In the genomic region with DNA sequence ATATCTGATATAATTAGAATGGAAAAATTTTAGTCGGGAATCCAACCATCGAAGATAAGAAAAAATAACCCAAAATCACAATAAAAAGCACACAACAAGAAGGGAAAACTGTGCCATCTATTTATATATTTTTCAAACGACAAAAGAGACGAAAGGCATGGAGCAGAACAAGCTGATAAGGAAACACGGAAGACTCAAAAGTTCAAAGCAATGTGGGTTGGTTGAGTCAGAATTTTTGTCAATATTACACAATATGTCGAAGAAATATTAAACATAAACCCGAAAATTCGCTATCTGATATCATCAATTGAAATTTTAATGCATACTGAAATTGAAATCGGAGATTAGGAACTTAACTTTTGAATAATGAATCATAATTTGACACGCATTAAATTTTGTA, we compare ENCODE assay signal across 6 worm cellular contexts.
TF ChIP-seq lines count a peak whose summit lies in the region.

A gene (minus strand): TSS at position 227 of the 400 bp plus-strand sequence.

TF ChIP-seq in whole organism, L1 larva, 84 proteins besides CTCF, POLR2A, EP300 and RAD21:
- TF ChIP-seq zip-4 (GFP tag; optimal IDR thresholded peaks at IDR 0.05; lab: Kevin White, UChicago) (no peak), elt-2 (tag; optimal IDR thresholded peaks at IDR 0.05; lab: Kevin White, UChicago) (peak; percentile 78), swsn-7 (tag; optimal IDR thresholded peaks at IDR 0.05; lab: Kevin White, UChicago) (no peak), skn-1 (tag; optimal IDR thresholded peaks at IDR 0.05; lab: Kevin White, UChicago) (no peak), pax-3 (tag; optimal IDR thresholded peaks at IDR 0.05; lab: Kevin White, UChicago) (peak; percentile 55), unc-62 (GFP tag; optimal IDR thresholded peaks at IDR 0.05; lab: Kevin White, UChicago) (no peak)
TF ChIP-seq in whole organism, L1 larva: peak in this region for 2.

TF ChIP-seq in whole organism, L2 larva, 48 proteins besides CTCF, POLR2A, EP300 and RAD21 (continues in another document):
- TF ChIP-seq aly-2 (tag; optimal IDR thresholded peaks at IDR 0.05; lab: Kevin White, UChicago) = no peak
- TF ChIP-seq ztf-1 (GFP tag; conservative IDR thresholded peaks at IDR 0.05; lab: Robert Waterston, UW) = no peak
- no peak for TF ChIP-seq peb-1 (tag; optimal IDR thresholded peaks at IDR 0.05; lab: Kevin White, UChicago)
- TF ChIP-seq R02D3.7 (tag; optimal IDR thresholded peaks at IDR 0.05; lab: Kevin White, UChicago) = no peak
- peak; percentile 98 for TF ChIP-seq fos-1 (tag; optimal IDR thresholded peaks at IDR 0.05; lab: Kevin White, UChicago)
- TF ChIP-seq gmeb-1 (tag; optimal IDR thresholded peaks at IDR 0.05; lab: Kevin White, UChicago) = peak; percentile 40
- no peak for TF ChIP-seq ztf-11 (tag; optimal IDR thresholded peaks at IDR 0.05; lab: Kevin White, UChicago)
- no peak for TF ChIP-seq unc-55 (GFP tag; optimal IDR thresholded peaks at IDR 0.05; lab: Kevin White, UChicago)
- TF ChIP-seq egl-27 (tag; optimal IDR thresholded peaks at IDR 0.05; lab: Kevin White, UChicago) = no peak
- TF ChIP-seq skn-1 (tag; optimal IDR thresholded peaks at IDR 0.05; lab: Kevin White, UChicago) = peak; percentile 46
- peak; percentile 3 for TF ChIP-seq F13H6.1 (tag; optimal IDR thresholded peaks at IDR 0.05; lab: Kevin White, UChicago)
- no peak for TF ChIP-seq nhr-77 (tag; optimal IDR thresholded peaks at IDR 0.05; lab: Kevin White, UChicago)
- TF ChIP-seq sma-9 (GFP tag; optimal IDR thresholded peaks at IDR 0.05; lab: Kevin White, UChicago) = peak; percentile 22
- no peak for TF ChIP-seq sma-9 (tag; optimal IDR thresholded peaks at IDR 0.05; lab: Kevin White, UChicago)
- peak; percentile 20 for TF ChIP-seq crh-2 (tag; optimal IDR thresholded peaks at IDR 0.05; lab: Kevin White, UChicago)
- TF ChIP-seq lsy-2 (tag; optimal IDR thresholded peaks at IDR 0.05; lab: Kevin White, UChicago) = no peak
- TF ChIP-seq blmp-1 (tag; optimal IDR thresholded peaks at IDR 0.05; lab: Kevin White, UChicago; ENCODE audit: insufficient read depth) = no peak

TF ChIP-seq in whole organism, L3 larva, 47 proteins besides CTCF, POLR2A, EP300 and RAD21:
- TF ChIP-seq nhr-25 (tag; optimal IDR thresholded peaks at IDR 0.05; lab: Kevin White, UChicago) (no peak), nfya-1 (tag; optimal IDR thresholded peaks at IDR 0.05; lab: Kevin White, UChicago; ENCODE audit: insufficient read depth) (no peak), ztf-4 (tag; optimal IDR thresholded peaks at IDR 0.05; lab: Kevin White, UChicago) (no peak), unc-62 (GFP tag; optimal IDR thresholded peaks at IDR 0.05; lab: Kevin White, UChicago) (no peak), nhr-77 (tag; optimal IDR thresholded peaks at IDR 0.05; lab: Kevin White, UChicago) (no peak), pha-4 (tag; optimal IDR thresholded peaks at IDR 0.05; lab: Kevin White, UChicago) (peak; percentile 61), elt-2 (tag; optimal IDR thresholded peaks at IDR 0.05; lab: Kevin White, UChicago) (peak; percentile 95), pqm-1 (tag; optimal IDR thresholded peaks at IDR 0.05; lab: Kevin White, UChicago) (peak; percentile 94), mdl-1 (tag; optimal IDR thresholded peaks at IDR 0.05; lab: Kevin White, UChicago) (no peak), mml-1 (tag; optimal IDR thresholded peaks at IDR 0.05; lab: Kevin White, UChicago) (no peak), jun-1 (tag; optimal IDR thresholded peaks at IDR 0.05; lab: Kevin White, UChicago) (peak; percentile 49)

TF ChIP-seq in whole organism, L4 larva, 104 proteins besides CTCF, POLR2A, EP300 and RAD21 (continues in another document):
- no peak for TF ChIP-seq T20F7.1 (GFP tag; optimal IDR thresholded peaks at IDR 0.05; lab: Kevin White, UChicago)
- no peak for TF ChIP-seq saeg-2 (GFP tag; IDR thresholded peaks at IDR 0.05; lab: Robert Waterston, UW)
- TF ChIP-seq duxl-1 (tag; optimal IDR thresholded peaks at IDR 0.05; lab: Kevin White, UChicago; ENCODE audit: poor library complexity) = no peak
- TF ChIP-seq mxl-2 (GFP tag; conservative IDR thresholded peaks at IDR 0.05; lab: Robert Waterston, UW) = no peak
- no peak for TF ChIP-seq mxl-3 (GFP tag; optimal IDR thresholded peaks at IDR 0.05; lab: Kevin White, UChicago)
- TF ChIP-seq daf-16 (GFP tag; optimal IDR thresholded peaks at IDR 0.05; lab: Kevin White, UChicago) = no peak
- TF ChIP-seq daf-16 (tag; optimal IDR thresholded peaks at IDR 0.05; lab: Kevin White, UChicago) = peak; percentile 85
- no peak for TF ChIP-seq ceh-28 (tag; optimal IDR thresholded peaks at IDR 0.05; lab: Kevin White, UChicago)
- TF ChIP-seq zfp-2 (tag; optimal IDR thresholded peaks at IDR 0.05; lab: Kevin White, UChicago) = no peak
- TF ChIP-seq lsy-2 (tag; optimal IDR thresholded peaks at IDR 0.05; lab: Kevin White, UChicago) = no peak
- no peak for TF ChIP-seq F26F4.8 (GFP tag; conservative IDR thresholded peaks at IDR 0.05; lab: Robert Waterston, UW)
- no peak for TF ChIP-seq nhr-10 (tag; optimal IDR thresholded peaks at IDR 0.05; lab: Kevin White, UChicago)
- no peak for TF ChIP-seq dmd-8 (GFP tag; IDR thresholded peaks at IDR 0.05; lab: Robert Waterston, UW)
- peak; percentile 45 for TF ChIP-seq nhr-6 (tag; optimal IDR thresholded peaks at IDR 0.05; lab: Kevin White, UChicago)
- TF ChIP-seq zfp-3 (GFP tag; conservative IDR thresholded peaks at IDR 0.05; lab: Robert Waterston, UW) = no peak
- no peak for TF ChIP-seq vab-7 (GFP tag; IDR thresholded peaks at IDR 0.05; lab: Robert Waterston, UW)
- TF ChIP-seq tag-97 (GFP tag; IDR thresholded peaks at IDR 0.05; lab: Robert Waterston, UW) = no peak
- no peak for TF ChIP-seq snpc-1.2 (GFP tag; IDR thresholded peaks at IDR 0.05; lab: Robert Waterston, UW)
- no peak for TF ChIP-seq daf-19 (GFP tag; conservative IDR thresholded peaks at IDR 0.05; lab: Robert Waterston, UW)
- peak; percentile 83 for TF ChIP-seq nhr-28 (tag; optimal IDR thresholded peaks at IDR 0.05; lab: Kevin White, UChicago)

TF ChIP-seq in whole organism, late embryonic, 69 proteins besides CTCF, POLR2A, EP300 and RAD21:
- TF ChIP-seq elt-2 (tag; optimal IDR thresholded peaks at IDR 0.05; lab: Kevin White, UChicago) (peak; percentile 29), ttx-3 (tag; optimal IDR thresholded peaks at IDR 0.05; lab: Kevin White, UChicago) (no peak)

TF ChIP-seq in whole organism, young adult, 124 proteins besides CTCF, POLR2A, EP300 and RAD21:
- no peak for TF ChIP-seq F55B11.4 (tag; optimal IDR thresholded peaks at IDR 0.05; lab: Kevin White, UChicago; ENCODE audit: borderline replicate concordance, insufficient read depth)
- TF ChIP-seq madf-10 (tag; optimal IDR thresholded peaks at IDR 0.05; lab: Kevin White, UChicago) = no peak
- TF ChIP-seq lsy-27 (tag; optimal IDR thresholded peaks at IDR 0.05; lab: Kevin White, UChicago; ENCODE audit: borderline replicate concordance, insufficient read depth) = no peak
- TF ChIP-seq cebp-1 (GFP tag; IDR thresholded peaks at IDR 0.05; lab: Robert Waterston, UW) = no peak
- TF ChIP-seq cebp-1 (tag; optimal IDR thresholded peaks at IDR 0.05; lab: Kevin White, UChicago) = no peak
- no peak for TF ChIP-seq lin-26 (GFP tag; IDR thresholded peaks at IDR 0.05; lab: Robert Waterston, UW)
- TF ChIP-seq nhr-80 (tag; optimal IDR thresholded peaks at IDR 0.05; lab: Kevin White, UChicago) = peak; percentile 84
- no peak for TF ChIP-seq ztf-26 (tag; optimal IDR thresholded peaks at IDR 0.05; lab: Kevin White, UChicago)
- TF ChIP-seq sptf-2 (GFP tag; optimal IDR thresholded peaks at IDR 0.05; lab: Kevin White, UChicago) = no peak
